Fruit fly (Drosophila melanogaster): ENCODE measurements around the gene Ptp61F.
A peak's percentile ranks its signal among the peaks of the same experiment; 100 is the strongest.

The Ptp61F gene

dm6 chr3L:1313039-1313766, 161.9 kb downstream of the Ptp61F start, which contains the start of the genes sturkopf and Herc4 (continued):
- TF ChIP-seq CG4360 (GFP tag; IDR thresholded peaks at IDR 0.05) (no peak), Fer3 (tag; optimal IDR thresholded peaks at IDR 0.05) (peak; percentile 41), usp (GFP tag; optimal IDR thresholded peaks at IDR 0.05) (no peak), Mrtf (GFP tag; IDR thresholded peaks at IDR 0.05) (peak; percentile 69), CG12942 (GFP tag; optimal IDR thresholded peaks at IDR 0.05) (peak; percentile 60), dmrt11E (tag; optimal IDR thresholded peaks at IDR 0.05) (peak; percentile 62), croc (GFP tag; conservative IDR thresholded peaks at IDR 0.05) (no peak; the same call in 2 of the 3 replicates), CG17186 (GFP tag; optimal IDR thresholded peaks at IDR 0.05) (no peak), toy (GFP tag; IDR thresholded peaks at IDR 0.05) (peak; percentile 18; the same call in 1 of the 2 replicates), Atf6 (GFP tag; IDR thresholded peaks at IDR 0.05) (0 out of 2 replicates have a peak, but pooled peaks have one; percentile 43), zfh2 (GFP tag; optimal IDR thresholded peaks at IDR 0.05) (peak; percentile 91), dimm (GFP tag; IDR thresholded peaks at IDR 0.05) (no peak), maf-S (GFP tag; optimal IDR thresholded peaks at IDR 0.05) (peak; percentile 73), CG7357 (GFP tag; IDR thresholded peaks at IDR 0.05) (no peak; the same call in 2 of the 3 replicates), CG18476 (GFP tag; optimal IDR thresholded peaks at IDR 0.05) (peak; percentile 43), ci (GFP tag; IDR thresholded peaks at IDR 0.05) (peak; percentile 68), Hmr (GFP tag; optimal IDR thresholded peaks at IDR 0.05) (peak; percentile 84), NC2α (GFP tag; optimal IDR thresholded peaks at IDR 0.05) (peak; percentile 22), CG3065 (GFP tag; optimal IDR thresholded peaks at IDR 0.05) (no peak), Nf-YB (GFP tag; optimal IDR thresholded peaks at IDR 0.05) (peak; percentile 49), CG2202 (tag; optimal IDR thresholded peaks at IDR 0.05) (no peak), repo (GFP tag; optimal IDR thresholded peaks at IDR 0.05) (no peak), CG3407 (GFP tag; optimal IDR thresholded peaks at IDR 0.05) (peak; percentile 69), fd3F (GFP tag; optimal IDR thresholded peaks at IDR 0.05) (peak; percentile 41), bowl (GFP tag; IDR thresholded peaks at IDR 0.05) (no peak), Doc3 (GFP tag; IDR thresholded peaks at IDR 0.05; ENCODE audit: partially characterized antibody) (no peak), Tbp (GFP tag; optimal IDR thresholded peaks at IDR 0.05) (no peak), pita (GFP tag; optimal IDR thresholded peaks at IDR 0.05) (no peak), so (GFP tag; IDR thresholded peaks at IDR 0.05) (0 out of 3 replicates have a peak, but pooled peaks have one; percentile 6), CG4404 (GFP tag; IDR thresholded peaks at IDR 0.05) (no peak), CG12659 (GFP tag; optimal IDR thresholded peaks at IDR 0.05) (peak; percentile 88), ase (GFP tag; IDR thresholded peaks at IDR 0.05) (peak; percentile 60; the same call in 2 of the 3 replicates), fu2 (GFP tag; optimal IDR thresholded peaks at IDR 0.05) (peak; percentile 76), CG9817 (tag; optimal IDR thresholded peaks at IDR 0.05) (peak; percentile 87), CG2889 (GFP tag; IDR thresholded peaks at IDR 0.05) (peak; percentile 47; the same call in 1 of the 3 replicates), CG10431 (GFP tag; optimal IDR thresholded peaks at IDR 0.05) (no peak), odd (GFP tag; optimal IDR thresholded peaks at IDR 0.05) (no peak), unc-4 (GFP tag; IDR thresholded peaks at IDR 0.05; ENCODE audit: partially characterized antibody) (no peak), grn (GFP tag; optimal IDR thresholded peaks at IDR 0.05) (peak; percentile 38), CG14965 (GFP tag; optimal IDR thresholded peaks at IDR 0.05; ENCODE audit: borderline replicate concordance) (no peak), Poxn (GFP tag; IDR thresholded peaks at IDR 0.05) (peak; percentile 42; the same call in 1 of the 2 replicates), CG13424 (tag; optimal IDR thresholded peaks at IDR 0.05) (peak; percentile 80), sc (optimal IDR thresholded peaks at IDR 0.05) (no peak), sc (GFP tag; optimal IDR thresholded peaks at IDR 0.05) (peak; percentile 64), H2.0 (GFP tag; IDR thresholded peaks at IDR 0.05) (peak; percentile 46), CG30431 (GFP tag; optimal IDR thresholded peaks at IDR 0.05) (peak; percentile 3), sob (GFP tag; IDR thresholded peaks at IDR 0.05) (peak; percentile 54), inv (GFP tag; IDR thresholded peaks at IDR 0.05; ENCODE audit: partially characterized antibody) (no peak), CG7987 (GFP tag; optimal IDR thresholded peaks at IDR 0.05) (peak; percentile 22), Deaf1 (tag; optimal IDR thresholded peaks at IDR 0.05) (no peak)

Measured in whole organism, embryonic.